Fruit fly (Drosophila melanogaster): Measurements from ENCODE around the gene CG6527.

- TF ChIP-seq CG8478 (optimal IDR thresholded peaks at IDR 0.05) (no peak), CTCF (optimal IDR thresholded peaks at IDR 0.05) (no peak)
Measured at dm6 chr3L:10535105-10535504, 23.8 kb downstream of the CG6527 start.
